Fruit fly (Drosophila melanogaster) whole organism: ENCODE results near the gene Ir68b.

ENCODE experiments used
- CG8478 ChIP-seq: fragments of >200 bp; optimal IDR thresholded peaks from 2 replicates; lab custom pipeline; 2018; ENCODE audit warnings: inconsistent platforms
- Dll ChIP-seq: fragments of >200 bp; optimal IDR thresholded peaks from 2 replicates; lab custom pipeline; 2017
- EcR ChIP-seq, 2 experiments: fragments of >200 bp; optimal IDR thresholded peaks; 2 replicates each; lab custom pipeline; 2017; ENCODE audit warnings: missing biosample characterization in 2 of 2, missing genetic modification characterization in 2 of 2, missing genetic modification reagents in 2 of 2
- pan ChIP-seq: fragments of >200 bp; optimal IDR thresholded peaks from 2 replicates; lab custom pipeline; 2017
- psq ChIP-seq: fragments of >200 bp; optimal IDR thresholded peaks from 2 replicates; lab custom pipeline; 2017
- usp ChIP-seq: fragments of >200 bp; optimal IDR thresholded peaks from 2 replicates; lab custom pipeline; 2017; ENCODE audit warnings: missing biosample characterization, missing genetic modification characterization, mixed read lengths

dm6 chr3L:12101924-12102383 lies 25.2 kb downstream of the Ir68b start:
- TF ChIP-seq psq (lab: Kevin White, UChicago), result no peak
- no peak for TF ChIP-seq CG8478 (lab: Kevin White, UChicago)
- no peak for TF ChIP-seq Dll (lab: Kevin White, UChicago)
- TF ChIP-seq usp (GFP tag; lab: Kevin White, UChicago), result no peak
- no peak for TF ChIP-seq EcR (GFP tag; optimal IDR thresholded peaks at IDR 0.05; lab: Kevin White, UChicago)
- no peak for TF ChIP-seq pan (lab: Kevin White, UChicago)
